Fruit fly (Drosophila melanogaster) whole organism, embryonic: ENCODE data around the gene CG11342.

Source experiments
- B-H1 ChIP-seq: fragments of 200-800 bp; sonication (Bioruptor generic); IDR thresholded peaks from 3 replicates; pipeline ENCODE4 v1.3.6; 2022; ENCODE audit warnings: missing biosample characterization, missing genetic modification characterization
- C15 ChIP-seq: fragments of 200-800 bp; sonication (Bioruptor generic); IDR thresholded peaks from 3 replicates; pipeline ENCODE4 v1.3.6; 2022; ENCODE audit warnings: missing biosample characterization, missing genetic modification characterization
- CG10209 ChIP-seq: fragments of 200-800 bp; sonication (Bioruptor generic); optimal IDR thresholded peaks from 3 replicates; lab custom pipeline; 2017; ENCODE audit warnings: missing biosample characterization, mild to moderate bottlenecking, missing genetic modification characterization, missing genetic modification reagents
- CG10274 ChIP-seq: fragments of 200-800 bp; sonication (Bioruptor generic); optimal IDR thresholded peaks from 3 replicates; lab custom pipeline; 2017; ENCODE audit warnings: missing biosample characterization, mild to moderate bottlenecking, missing genetic modification characterization
- CG11504 ChIP-seq: fragments of 200-800 bp; sonication (Bioruptor generic); optimal IDR thresholded peaks from 3 replicates; lab custom pipeline; 2019; ENCODE audit warnings: missing biosample characterization, mild to moderate bottlenecking, missing genetic modification characterization, moderate library complexity
- CG12769 ChIP-seq: fragments of 200-800 bp; sonication (Bioruptor generic); optimal IDR thresholded peaks from 2 replicates; lab custom pipeline; 2019; ENCODE audit warnings: missing biosample characterization, mild to moderate bottlenecking, missing genetic modification characterization, moderate library complexity
- CG13123 ChIP-seq: fragments of 200-800 bp; sonication (Bioruptor generic); optimal IDR thresholded peaks from 2 replicates; lab custom pipeline; 2016; ENCODE audit warnings: missing biosample characterization, missing genetic modification characterization
- CG14667 ChIP-seq: fragments of 200-800 bp; sonication (Bioruptor generic); IDR thresholded peaks from 2 replicates; pipeline ENCODE4 v1.3.6; 2022; ENCODE audit warnings: missing biosample characterization, missing genetic modification characterization
- CG14710 ChIP-seq: fragments of 200-800 bp; sonication (Bioruptor generic); optimal IDR thresholded peaks from 3 replicates; lab custom pipeline; 2019; ENCODE audit warnings: missing biosample characterization, mild to moderate bottlenecking, missing genetic modification characterization, moderate library complexity
- CG15011 ChIP-seq: fragments of 200-800 bp; sonication (Bioruptor generic); optimal IDR thresholded peaks from 3 replicates; lab custom pipeline; 2018; ENCODE audit warnings: missing biosample characterization, mild to moderate bottlenecking, missing genetic modification characterization
- CG16813 ChIP-seq: fragments of 200-800 bp; sonication (Bioruptor generic); IDR thresholded peaks from 3 replicates; pipeline ENCODE4 v1.3.6; 2022; ENCODE audit warnings: missing biosample characterization, missing genetic modification characterization; ENCODE audit not compliant: partially characterized antibody
- CG1792 ChIP-seq: fragments of 200-800 bp; sonication (Bioruptor generic); optimal IDR thresholded peaks from 2 replicates; lab custom pipeline; 2016; ENCODE audit warnings: missing biosample characterization, missing genetic modification characterization
- CG18599 ChIP-seq: fragments of 200-800 bp; sonication (Bioruptor generic); optimal IDR thresholded peaks from 3 replicates; lab custom pipeline; 2017; ENCODE audit warnings: missing biosample characterization, missing genetic modification characterization, mild to moderate bottlenecking, moderate library complexity, missing genetic modification reagents
- CG18764 ChIP-seq: fragments of 200-800 bp; sonication (Bioruptor generic); optimal IDR thresholded peaks from 3 replicates; lab custom pipeline; 2016; ENCODE audit warnings: missing biosample characterization, missing genetic modification characterization
- CG31365 ChIP-seq: fragments of 200-800 bp; sonication (Bioruptor generic); optimal IDR thresholded peaks from 2 replicates; lab custom pipeline; 2018; ENCODE audit warnings: missing biosample characterization, mild to moderate bottlenecking, missing genetic modification characterization
- CG31441 ChIP-seq: fragments of 200-800 bp; sonication (Bioruptor generic); IDR thresholded peaks from 2 replicates; pipeline ENCODE4 v1.3.6; 2022; ENCODE audit warnings: missing biosample characterization, missing genetic modification characterization
- CG4707 ChIP-seq: fragments of 200-800 bp; sonication (Bioruptor generic); optimal IDR thresholded peaks from 2 replicates; lab custom pipeline; 2018; ENCODE audit warnings: missing biosample characterization, mild to moderate bottlenecking, missing genetic modification characterization, moderate library complexity
- CG6272 ChIP-seq: fragments of 200-800 bp; sonication (Bioruptor generic); IDR thresholded peaks from 2 replicates; pipeline ENCODE4 v1.3.6; 2022; ENCODE audit warnings: missing biosample characterization, missing genetic modification characterization
- CG7271 ChIP-seq: fragments of 200-800 bp; sonication (Bioruptor generic); optimal IDR thresholded peaks from 2 replicates; lab custom pipeline; 2018; ENCODE audit warnings: missing biosample characterization, mild to moderate bottlenecking, missing genetic modification characterization, moderate library complexity
- CG7839 ChIP-seq: fragments of 200-800 bp; sonication (Bioruptor generic); optimal IDR thresholded peaks from 3 replicates; lab custom pipeline; 2018; ENCODE audit warnings: missing biosample characterization, mild to moderate bottlenecking, missing genetic modification characterization, moderate library complexity
- CG8089 ChIP-seq: fragments of 200-800 bp; sonication (Bioruptor generic); optimal IDR thresholded peaks from 3 replicates; lab custom pipeline; 2016; ENCODE audit warnings: missing biosample characterization, missing genetic modification characterization
- CG8281 ChIP-seq: fragments of 200-800 bp; sonication (Bioruptor generic); optimal IDR thresholded peaks from 2 replicates; lab custom pipeline; 2018; ENCODE audit warnings: missing biosample characterization, mild to moderate bottlenecking, missing genetic modification characterization, moderate library complexity
- CG9609 ChIP-seq: fragments of 200-800 bp; sonication (Bioruptor generic); optimal IDR thresholded peaks from 3 replicates; lab custom pipeline; 2016; ENCODE audit warnings: missing biosample characterization, missing genetic modification characterization
- CHES-1-like ChIP-seq: fragments of 200-800 bp; sonication (Bioruptor generic); optimal IDR thresholded peaks from 2 replicates; lab custom pipeline; 2016; ENCODE audit warnings: missing biosample characterization, missing genetic modification characterization
- Dek ChIP-seq: fragments of 200-800 bp; sonication (Bioruptor generic); optimal IDR thresholded peaks from 3 replicates; lab custom pipeline; 2019; ENCODE audit warnings: missing biosample characterization, mild to moderate bottlenecking, missing genetic modification characterization, moderate library complexity
- Dfd ChIP-seq, 2 experiments: fragments of >200 bp; optimal IDR thresholded peaks; 2 replicates each; lab custom pipeline; 2017; ENCODE audit warnings: missing biosample characterization in 2 of 2, missing genetic modification characterization in 2 of 2
- E2f1 ChIP-seq: fragments of 200-800 bp; sonication (Bioruptor generic); IDR thresholded peaks from 2 replicates; pipeline ENCODE4 v1.3.6; 2022; ENCODE audit warnings: missing biosample characterization, missing genetic modification characterization
- Hmr ChIP-seq: fragments of 200-800 bp; sonication (Bioruptor generic); optimal IDR thresholded peaks from 3 replicates; lab custom pipeline; 2017; ENCODE audit warnings: mild to moderate bottlenecking, missing biosample characterization, missing genetic modification reagents, missing genetic modification characterization
- Hr3 ChIP-seq: fragments of 200-800 bp; sonication (Bioruptor generic); optimal IDR thresholded peaks from 3 replicates; lab custom pipeline; 2016; ENCODE audit warnings: missing biosample characterization, missing genetic modification characterization
- Sry-β ChIP-seq: fragments of 200-800 bp; sonication (Bioruptor generic); optimal IDR thresholded peaks from 2 replicates; lab custom pipeline; 2018; ENCODE audit warnings: missing biosample characterization, mild to moderate bottlenecking, missing genetic modification characterization, moderate library complexity
- ab ChIP-seq: fragments of 200-800 bp; sonication (Bioruptor generic); optimal IDR thresholded peaks from 2 replicates; lab custom pipeline; 2016; ENCODE audit warnings: missing biosample characterization, missing genetic modification characterization
- abd-A ChIP-seq: fragments of 200-800 bp; sonication (Bioruptor generic); optimal IDR thresholded peaks from 3 replicates; lab custom pipeline; 2019; ENCODE audit warnings: missing biosample characterization, mild to moderate bottlenecking, missing genetic modification characterization, moderate library complexity
- bab2 ChIP-seq: fragments of 200-800 bp; sonication (Bioruptor generic); optimal IDR thresholded peaks from 2 replicates; lab custom pipeline; 2016; ENCODE audit warnings: missing biosample characterization, missing genetic modification characterization
- bbx ChIP-seq: fragments of 200-800 bp; sonication (Bioruptor generic); IDR thresholded peaks from 2 replicates; pipeline ENCODE4 v1.3.6; 2022; ENCODE audit warnings: missing biosample characterization, missing genetic modification characterization; ENCODE audit not compliant: partially characterized antibody
- bcd ChIP-seq: fragments of 200-800 bp; sonication (Bioruptor generic); optimal IDR thresholded peaks from 2 replicates; lab custom pipeline; 2017; ENCODE audit warnings: missing biosample characterization, mild to moderate bottlenecking, missing genetic modification characterization
- chn ChIP-seq: fragments of 200-800 bp; sonication (Bioruptor generic); optimal IDR thresholded peaks from 2 replicates; lab custom pipeline; 2016; ENCODE audit warnings: missing biosample characterization, missing genetic modification characterization
- ftz-f1 ChIP-seq: fragments of 200-800 bp; sonication (Bioruptor generic); optimal IDR thresholded peaks from 2 replicates; lab custom pipeline; 2016; ENCODE audit warnings: missing biosample characterization, missing genetic modification characterization
- gcm ChIP-seq: fragments of 200-800 bp; sonication (Bioruptor generic); optimal IDR thresholded peaks from 2 replicates; lab custom pipeline; 2019; ENCODE audit warnings: missing biosample characterization, mild to moderate bottlenecking, missing genetic modification characterization, moderate library complexity
- grn ChIP-seq: fragments of 200-800 bp; sonication (Bioruptor generic); optimal IDR thresholded peaks from 3 replicates; lab custom pipeline; 2017; ENCODE audit warnings: missing biosample characterization, missing genetic modification characterization
- gt ChIP-seq: fragments of 200-800 bp; sonication (Bioruptor generic); IDR thresholded peaks from 2 replicates; pipeline ENCODE4 v1.3.6; 2022; ENCODE audit warnings: missing biosample characterization, missing genetic modification characterization
- h ChIP-seq: fragments of >200 bp; optimal IDR thresholded peaks from 2 replicates; lab custom pipeline; 2017
- knrl ChIP-seq: fragments of 200-800 bp; sonication (Bioruptor generic); IDR thresholded peaks from 3 replicates; pipeline ENCODE4 v1.3.6; 2022; ENCODE audit warnings: missing biosample characterization, missing genetic modification characterization; ENCODE audit not compliant: partially characterized antibody
- maf-S ChIP-seq: fragments of 200-800 bp; sonication (Bioruptor generic); optimal IDR thresholded peaks from 2 replicates; lab custom pipeline; 2016; ENCODE audit warnings: missing biosample characterization, missing genetic modification characterization
- otp ChIP-seq: fragments of 200-800 bp; sonication (Bioruptor generic); IDR thresholded peaks from 3 replicates; pipeline ENCODE4, ENCODE4 v1.3.6; 2022; ENCODE audit warnings: missing biosample characterization, missing genetic modification characterization
- p53 ChIP-seq: fragments of 200-800 bp; sonication (Bioruptor generic); optimal IDR thresholded peaks from 2 replicates; lab custom pipeline; 2016; ENCODE audit warnings: missing biosample characterization, missing genetic modification characterization
- phol ChIP-seq: fragments of 200-800 bp; sonication (Bioruptor generic); optimal IDR thresholded peaks from 3 replicates; lab custom pipeline; 2018; ENCODE audit warnings: missing biosample characterization, mild to moderate bottlenecking, missing genetic modification characterization, moderate library complexity
- ro ChIP-seq: fragments of 200-800 bp; sonication (Bioruptor generic); IDR thresholded peaks from 2 replicates; pipeline ENCODE4 v1.3.6; 2022; ENCODE audit warnings: missing biosample characterization, missing genetic modification characterization
- sr ChIP-seq: fragments of 200-800 bp; sonication (Bioruptor generic); IDR thresholded peaks from 3 replicates; pipeline ENCODE4 v1.3.6; 2022; ENCODE audit warnings: missing biosample characterization, missing genetic modification characterization
- ttk ChIP-seq: fragments of 200-800 bp; sonication (Bioruptor generic); IDR thresholded peaks from 2 replicates; pipeline ENCODE4 v2.1.2; 2022; ENCODE audit warnings: missing biosample characterization, missing genetic modification characterization
- unpg ChIP-seq: fragments of 200-800 bp; sonication (Bioruptor generic); optimal IDR thresholded peaks from 3 replicates; lab custom pipeline; 2018; ENCODE audit warnings: missing biosample characterization, mild to moderate bottlenecking, missing genetic modification characterization, moderate library complexity

CG11342 gene

DNA sequence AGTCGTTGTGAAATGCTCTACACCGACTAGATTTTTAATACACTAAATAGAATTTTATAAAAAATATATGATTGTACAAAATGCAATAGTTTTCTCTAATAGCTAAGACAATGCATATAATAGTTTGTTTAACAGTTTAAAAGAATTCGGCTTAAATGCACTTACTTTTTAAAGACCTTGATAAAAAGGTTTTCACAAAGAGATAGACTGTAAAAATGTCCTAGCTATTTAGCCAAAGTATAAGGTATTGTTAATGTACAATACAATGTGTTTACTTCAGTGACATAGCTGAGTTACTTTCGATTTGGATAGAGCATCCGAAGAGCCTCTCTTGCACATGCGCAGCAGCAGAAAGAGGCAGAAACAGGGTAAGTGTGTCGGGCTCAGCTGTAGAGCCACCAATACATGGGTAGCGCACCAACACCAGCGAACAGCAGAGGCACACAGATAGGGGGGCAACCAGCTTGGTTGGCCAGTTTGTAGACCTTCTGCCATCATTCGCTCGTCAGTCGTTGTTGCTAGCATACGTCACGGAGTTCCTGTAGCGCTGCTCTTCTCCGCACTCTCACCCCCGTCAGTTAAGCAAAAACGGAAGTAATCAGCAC, 39.5 kb upstream of the CG11342 start, which contains the start of gene TP53INP (continued):
- TF ChIP-seq abd-A (tag; lab: Kevin White, UChicago): no peak
- TF ChIP-seq CG12769 (tag; lab: Kevin White, UChicago): peak; percentile 52
- TF ChIP-seq CG11504: peak; percentile 93
- no peak for TF ChIP-seq C15
- TF ChIP-seq CG13123 (GFP tag; lab: Kevin White, UChicago): peak; percentile 14
- TF ChIP-seq chn (GFP tag; lab: Kevin White, UChicago): peak; percentile 76
- peak; percentile 29; the same call in 1 of the 3 replicates for TF ChIP-seq CG16813 (GFP tag; lab: Robert Waterston, UW)
- peak; percentile 92 for TF ChIP-seq Hmr (GFP tag; lab: Kevin White, UChicago)
- no peak for TF ChIP-seq sr (GFP tag; lab: Robert Waterston, UW)
- TF ChIP-seq h: no peak
- peak; percentile 85 for TF ChIP-seq unpg (GFP tag; lab: Kevin White, UChicago)
- no peak for TF ChIP-seq Dfd (GFP tag; optimal IDR thresholded peaks at IDR 0.05; lab: Kevin White, UChicago)
- TF ChIP-seq CG8089: peak; percentile 78
- peak; percentile 79 for TF ChIP-seq maf-S (GFP tag; lab: Kevin White, UChicago)
- no peak for TF ChIP-seq otp (GFP tag; lab: Robert Waterston, UW)
- TF ChIP-seq CG14667 (GFP tag; lab: Robert Waterston, UW): peak; percentile 37; the same call in 1 of the 2 replicates
- TF ChIP-seq ro (GFP tag; lab: Robert Waterston, UW): peak; percentile 24; the same call in 1 of the 2 replicates
- TF ChIP-seq CG6272 (GFP tag; lab: Robert Waterston, UW): 0 out of 2 replicates have a peak, but pooled peaks have one; percentile 20
- peak; percentile 69 for TF ChIP-seq CG1792 (GFP tag; lab: Kevin White, UChicago)
- TF ChIP-seq ttk (GFP tag; lab: Robert Waterston, UW): peak; percentile 58
- peak; percentile 74 for TF ChIP-seq CG18764 (GFP tag; lab: Kevin White, UChicago)
- peak; percentile 64 for TF ChIP-seq CG10274 (GFP tag; lab: Kevin White, UChicago)
- peak; percentile 59 for TF ChIP-seq bbx (GFP tag; lab: Robert Waterston, UW)
- peak; percentile 91 for TF ChIP-seq CG14710 (tag; lab: Kevin White, UChicago)
- peak; percentile 45 for TF ChIP-seq Sry-β
- TF ChIP-seq CG18599 (GFP tag; lab: Kevin White, UChicago): peak; percentile 92
- TF ChIP-seq ab (GFP tag; lab: Kevin White, UChicago): no peak
- peak; percentile 63 for TF ChIP-seq CG4707 (GFP tag; lab: Kevin White, UChicago)
- TF ChIP-seq E2f1 (GFP tag; lab: Robert Waterston, UW): peak; percentile 70
- TF ChIP-seq grn: peak; percentile 19
- peak; percentile 49 for TF ChIP-seq CG9609
- TF ChIP-seq phol (tag; lab: Kevin White, UChicago): peak; percentile 94
- TF ChIP-seq gt (GFP tag; lab: Robert Waterston, UW): peak; percentile 33; the same call in 1 of the 2 replicates
- TF ChIP-seq CHES-1-like (GFP tag; lab: Kevin White, UChicago): peak; percentile 27
- TF ChIP-seq CG31365: peak; percentile 33
- peak; percentile 48; the same call in 2 of the 3 replicates for TF ChIP-seq B-H1
- peak; percentile 82 for TF ChIP-seq Dek (tag; lab: Kevin White, UChicago)
- no peak for TF ChIP-seq knrl (GFP tag; lab: Robert Waterston, UW)
- peak; percentile 86 for TF ChIP-seq CG31441
- TF ChIP-seq CG10209: peak; percentile 92
- TF ChIP-seq CG15011: peak; percentile 80
- TF ChIP-seq Hr3: peak; percentile 88
- TF ChIP-seq gcm: peak; percentile 90
- no peak for TF ChIP-seq ftz-f1 (GFP tag; lab: Kevin White, UChicago)
- TF ChIP-seq p53: no peak
- peak; percentile 62 for TF ChIP-seq bab2 (GFP tag; lab: Kevin White, UChicago)
- TF ChIP-seq bcd (GFP tag; lab: Kevin White, UChicago): peak; percentile 86
- TF ChIP-seq CG8281 (tag; lab: Kevin White, UChicago): peak; percentile 58
- TF ChIP-seq CG7271 (tag; lab: Kevin White, UChicago): peak; percentile 62
- TF ChIP-seq CG7839 (tag; lab: Kevin White, UChicago): peak; percentile 93
